Worm (Caenorhabditis elegans) whole organism, early embryonic: ENCODE results near the gene pgp-4.

ENCODE experiments used
- B0310.2 ChIP-seq: sonication (generic microtip); optimal IDR thresholded peaks from 2 replicates; lab custom pipeline; 2016; ENCODE audit warnings: mild to moderate bottlenecking, missing genetic modification characterization, missing compliant biosample characterization
- F13C5.2 ChIP-seq: sonication (generic microtip); optimal IDR thresholded peaks from 2 replicates; lab custom pipeline; 2017; ENCODE audit warnings: mild to moderate bottlenecking, missing genetic modification characterization, inconsistent platforms, missing compliant biosample characterization
- aly-1 ChIP-seq: sonication (generic microtip); optimal IDR thresholded peaks from 2 replicates; lab custom pipeline; 2016; ENCODE audit warnings: missing genetic modification characterization, missing compliant biosample characterization
- ama-1 ChIP-seq: fragments of 150-350 bp; optimal IDR thresholded peaks from 2 replicates; lab custom pipeline; 2014
- ceh-13 ChIP-seq: fragments of 200-800 bp; sonication (Bioruptor generic); optimal IDR thresholded peaks from 2 replicates; lab custom pipeline; 2018; ENCODE audit warnings: mild to moderate bottlenecking, missing genetic modification characterization, missing compliant biosample characterization
- ceh-36 ChIP-seq: sonication (generic microtip); optimal IDR thresholded peaks from 2 replicates; lab custom pipeline; 2016; ENCODE audit warnings: missing genetic modification characterization, inconsistent platforms, missing compliant biosample characterization
- ets-7 ChIP-seq: sonication (generic microtip); optimal IDR thresholded peaks from 2 replicates; lab custom pipeline; 2016; ENCODE audit warnings: missing genotype, missing genetic modification characterization, missing compliant biosample characterization
- flt-1 ChIP-seq: fragments of 200-800 bp; sonication (Bioruptor generic); IDR thresholded peaks from 2 replicates; pipeline ENCODE4 v1.3.6; 2022; ENCODE audit warnings: missing genetic modification characterization, missing compliant biosample characterization
- hmbx-1 ChIP-seq: sonication (generic microtip); optimal IDR thresholded peaks from 2 replicates; lab custom pipeline; 2016; ENCODE audit warnings: mild to moderate bottlenecking, missing genetic modification characterization, missing compliant biosample characterization
- hmg-4 ChIP-seq: fragments of 200-800 bp; sonication (Bioruptor generic); optimal IDR thresholded peaks from 2 replicates; lab custom pipeline; 2018; ENCODE audit warnings: mild to moderate bottlenecking, missing genetic modification characterization, missing compliant biosample characterization
- hnd-1 ChIP-seq: sonication (generic microtip); optimal IDR thresholded peaks from 2 replicates; lab custom pipeline; 2016; ENCODE audit warnings: missing genetic modification characterization, missing compliant biosample characterization
- pes-1 ChIP-seq: fragments of 200-800 bp; sonication (Bioruptor generic); IDR thresholded peaks from 2 replicates; pipeline ENCODE4 v1.3.6; 2022; ENCODE audit warnings: missing genetic modification reagents, missing genetic modification characterization, missing compliant biosample characterization
- scrt-1 ChIP-seq: fragments of 200-800 bp; sonication (Bioruptor generic); IDR thresholded peaks from 2 replicates; pipeline ENCODE4 v1.3.6; 2022; ENCODE audit warnings: missing genetic modification characterization, missing compliant biosample characterization
- sea-1 ChIP-seq: fragments of 200-800 bp; sonication (Bioruptor generic); conservative IDR thresholded peaks from 2 replicates; pipeline ENCODE4 v1.3.6; 2022; ENCODE audit warnings: missing genetic modification characterization, missing compliant biosample characterization
- tbx-11 ChIP-seq: fragments of 200-800 bp; sonication (Bioruptor generic); IDR thresholded peaks from 2 replicates; pipeline ENCODE4 v1.3.6; 2022; ENCODE audit warnings: missing genetic modification characterization, missing compliant biosample characterization
- tbx-37 ChIP-seq: fragments of 200-800 bp; sonication (Bioruptor generic); conservative IDR thresholded peaks from 2 replicates; pipeline ENCODE4 v1.3.6; 2022; ENCODE audit warnings: missing genetic modification reagents, missing genetic modification characterization, missing compliant biosample characterization
- tra-4 ChIP-seq: sonication (generic microtip); optimal IDR thresholded peaks from 2 replicates; lab custom pipeline; 2017; ENCODE audit warnings: missing genetic modification characterization, missing compliant biosample characterization

The pgp-4 gene

ce11 chrX:11345471-11345870 is 12.1 kb upstream of the pgp-4 start:
- no peak for TF ChIP-seq F13C5.2 (tag; lab: Kevin White, UChicago)

- TF ChIP-seq tbx-37 (no peak), ama-1 (lab: Kevin White, UChicago) (no peak), tra-4 (tag; lab: Kevin White, UChicago) (no peak), hmbx-1 (no peak), B0310.2 (no peak), aly-1 (tag; lab: Kevin White, UChicago) (no peak), ceh-13 (no peak), tbx-11 (GFP tag; lab: Robert Waterston, UW) (no peak), F13C5.2 (tag; lab: Kevin White, UChicago) (no peak), flt-1 (no peak), hmg-4 (GFP tag; lab: Kevin White, UChicago) (no peak), ets-7 (tag; lab: Kevin White, UChicago) (no peak), ceh-36 (tag; lab: Kevin White, UChicago) (no peak), pes-1 (GFP tag; lab: Robert Waterston, UW) (no peak), hnd-1 (tag; lab: Kevin White, UChicago) (no peak), sea-1 (GFP tag; lab: Robert Waterston, UW) (no peak), scrt-1 (GFP tag; lab: Robert Waterston, UW) (no peak)
Measured at ce11 chrX:11346155-11346554, 11.5 kb upstream of the pgp-4 start, which contains the start of gene oct-2. Gene oct-2 (plus strand): TSS chrX:11346455.

- TF ChIP-seq ets-7 (tag; lab: Kevin White, UChicago) (no peak), hmbx-1 (no peak), ceh-13 (no peak), flt-1 (no peak), ama-1 (lab: Kevin White, UChicago) (no peak), F13C5.2 (tag; lab: Kevin White, UChicago) (no peak), pes-1 (GFP tag; lab: Robert Waterston, UW) (no peak), tbx-11 (GFP tag; lab: Robert Waterston, UW) (no peak), aly-1 (tag; lab: Kevin White, UChicago) (no peak), scrt-1 (GFP tag; lab: Robert Waterston, UW) (no peak)
Measured at ce11 chrX:11351288-11351687, 6.3 kb upstream of the pgp-4 start.

- TF ChIP-seq tbx-11 (GFP tag; lab: Robert Waterston, UW) (no peak), hmbx-1 (no peak), aly-1 (tag; lab: Kevin White, UChicago) (no peak), hnd-1 (tag; lab: Kevin White, UChicago) (no peak), scrt-1 (GFP tag; lab: Robert Waterston, UW) (no peak), ceh-13 (no peak), tra-4 (tag; lab: Kevin White, UChicago) (no peak), ets-7 (tag; lab: Kevin White, UChicago) (no peak), sea-1 (GFP tag; lab: Robert Waterston, UW) (no peak), ama-1 (lab: Kevin White, UChicago) (no peak), hmg-4 (GFP tag; lab: Kevin White, UChicago) (no peak), ceh-36 (tag; lab: Kevin White, UChicago) (no peak), B0310.2 (no peak), flt-1 (no peak), tbx-37 (no peak), F13C5.2 (tag; lab: Kevin White, UChicago) (no peak)
Measured at ce11 chrX:11351856-11352255, 5.8 kb upstream of the pgp-4 start, which contains the start of gene pgp-3. Gene pgp-3 (plus strand): TSS chrX:11352156.

- TF ChIP-seq scrt-1 (GFP tag; lab: Robert Waterston, UW) = no peak
- no peak for TF ChIP-seq hnd-1 (tag; lab: Kevin White, UChicago)
- TF ChIP-seq tra-4 (tag; lab: Kevin White, UChicago) = no peak
- no peak for TF ChIP-seq pes-1 (GFP tag; lab: Robert Waterston, UW)
- no peak for TF ChIP-seq ama-1 (lab: Kevin White, UChicago)
- no peak for TF ChIP-seq hmg-4 (GFP tag; lab: Kevin White, UChicago)
Measured at ce11 chrX:11355856-11356255, 1.8 kb upstream of the pgp-4 start.

ce11 chrX:11364914-11365313 is 7.3 kb downstream of the pgp-4 start:
- TF ChIP-seq hmg-4 (GFP tag; lab: Kevin White, UChicago) (no peak), F13C5.2 (tag; lab: Kevin White, UChicago) (no peak), aly-1 (tag; lab: Kevin White, UChicago) (no peak), ceh-36 (tag; lab: Kevin White, UChicago) (no peak), tbx-37 (no peak), hmbx-1 (no peak), tbx-11 (GFP tag; lab: Robert Waterston, UW) (no peak), pes-1 (GFP tag; lab: Robert Waterston, UW) (no peak), ceh-13 (no peak), scrt-1 (GFP tag; lab: Robert Waterston, UW) (no peak), ama-1 (lab: Kevin White, UChicago) (no peak), ets-7 (tag; lab: Kevin White, UChicago) (no peak), flt-1 (no peak), sea-1 (GFP tag; lab: Robert Waterston, UW) (no peak)

- TF ChIP-seq tbx-11 (GFP tag; lab: Robert Waterston, UW) = 0 out of 2 replicates have a peak, but pooled peaks have one; percentile 26
- no peak for TF ChIP-seq ceh-13
- peak; percentile 71 for TF ChIP-seq hmg-4 (GFP tag; lab: Kevin White, UChicago)
- no peak for TF ChIP-seq F13C5.2 (tag; lab: Kevin White, UChicago)
Measured at ce11 chrX:11365995-11366394, 8.4 kb downstream of the pgp-4 start.

- no peak for TF ChIP-seq hmbx-1
Measured at ce11 chrX:11367087-11367486, 9.5 kb downstream of the pgp-4 start.
